Fruit fly (Drosophila melanogaster) whole organism, embryonic: ENCODE results near the gene fusl.
A peak's percentile ranks its signal among the peaks of the same experiment; 100 is the strongest.

Experiments used
- BEAF-32 ChIP-seq: fragments of 200-800 bp; sonication (Bioruptor generic); optimal IDR thresholded peaks from 3 replicates; lab custom pipeline; 2017; ENCODE audit warnings: missing biosample characterization, missing genetic modification characterization, mild to moderate bottlenecking, moderate library complexity, missing genetic modification reagents
- Bgb ChIP-seq: fragments of 200-800 bp; sonication (Bioruptor generic); IDR thresholded peaks from 2 replicates; pipeline ENCODE4 v1.3.6; 2022; ENCODE audit warnings: missing biosample characterization, missing genetic modification characterization; ENCODE audit not compliant: partially characterized antibody
- CG10565 ChIP-seq: fragments of 200-800 bp; sonication (Bioruptor generic); optimal IDR thresholded peaks from 3 replicates; lab custom pipeline; 2016; ENCODE audit warnings: missing biosample characterization, mild to moderate bottlenecking, missing genetic modification characterization
- CG11504 ChIP-seq: fragments of 200-800 bp; sonication (Bioruptor generic); optimal IDR thresholded peaks from 3 replicates; lab custom pipeline; 2019; ENCODE audit warnings: missing biosample characterization, mild to moderate bottlenecking, missing genetic modification characterization, moderate library complexity
- CG12769 ChIP-seq: fragments of 200-800 bp; sonication (Bioruptor generic); optimal IDR thresholded peaks from 2 replicates; lab custom pipeline; 2019; ENCODE audit warnings: missing biosample characterization, mild to moderate bottlenecking, missing genetic modification characterization, moderate library complexity
- CG13123 ChIP-seq: fragments of 200-800 bp; sonication (Bioruptor generic); optimal IDR thresholded peaks from 2 replicates; lab custom pipeline; 2016; ENCODE audit warnings: missing biosample characterization, missing genetic modification characterization
- CG13424 ChIP-seq: fragments of 200-800 bp; sonication (Bioruptor generic); optimal IDR thresholded peaks from 2 replicates; lab custom pipeline; 2019; ENCODE audit warnings: missing biosample characterization, mild to moderate bottlenecking, missing genetic modification characterization, moderate library complexity
- CG14050 ChIP-seq: fragments of 200-800 bp; sonication (Bioruptor generic); IDR thresholded peaks from 3 replicates; pipeline ENCODE4 v1.3.6; 2022; ENCODE audit warnings: missing biosample characterization, missing genetic modification characterization
- CG14710 ChIP-seq: fragments of 200-800 bp; sonication (Bioruptor generic); optimal IDR thresholded peaks from 3 replicates; lab custom pipeline; 2019; ENCODE audit warnings: missing biosample characterization, mild to moderate bottlenecking, missing genetic modification characterization, moderate library complexity
- CG15479 ChIP-seq: fragments of 200-800 bp; sonication (Bioruptor generic); optimal IDR thresholded peaks from 3 replicates; lab custom pipeline; 2019; ENCODE audit warnings: missing biosample characterization, mild to moderate bottlenecking, missing genetic modification characterization, moderate library complexity
- CG17612 ChIP-seq: fragments of 200-800 bp; sonication (Bioruptor generic); IDR thresholded peaks from 2 replicates; pipeline ENCODE4 v1.3.6; 2022; ENCODE audit warnings: missing biosample characterization, missing genetic modification characterization
- CG18619 ChIP-seq: fragments of 200-800 bp; sonication (Bioruptor generic); optimal IDR thresholded peaks from 3 replicates; lab custom pipeline; 2017; ENCODE audit warnings: missing biosample characterization, mild to moderate bottlenecking, missing genetic modification characterization
- CG2120 ChIP-seq: fragments of 200-800 bp; sonication (Bioruptor generic); optimal IDR thresholded peaks from 3 replicates; lab custom pipeline; 2016; ENCODE audit warnings: missing biosample characterization, missing genetic modification characterization
- CG31388 ChIP-seq: fragments of 200-800 bp; sonication (Bioruptor generic); optimal IDR thresholded peaks from 2 replicates; lab custom pipeline; 2016; ENCODE audit warnings: missing biosample characterization, missing genetic modification characterization
- CG34224 ChIP-seq: fragments of 200-800 bp; sonication (Bioruptor generic); IDR thresholded peaks from 3 replicates; pipeline ENCODE4 v1.3.6; 2022; ENCODE audit warnings: missing biosample characterization, missing genetic modification characterization; ENCODE audit not compliant: partially characterized antibody
- CG4328 ChIP-seq: fragments of 200-800 bp; sonication (Bioruptor generic); optimal IDR thresholded peaks from 3 replicates; lab custom pipeline; 2017; ENCODE audit warnings: missing biosample characterization, missing genetic modification reagents, missing genetic modification characterization
- E2f2 ChIP-seq: fragments of 200-800 bp; sonication (Bioruptor generic); IDR thresholded peaks from 2 replicates; pipeline ENCODE4 v1.3.6; 2022; ENCODE audit warnings: missing biosample characterization, missing genetic modification characterization
- Eip74EF ChIP-seq, 2 experiments: fragments of 200-800 bp in 1 of 2; fragments of >200 bp in 1 of 2; sonication (Bioruptor generic) in 1 of 2; optimal IDR thresholded peaks; 2 replicates each; lab custom pipeline; 2017 to 2019; ENCODE audit warnings: missing biosample characterization in 2 of 2, missing genetic modification characterization in 2 of 2, mild to moderate bottlenecking in 1 of 2, moderate library complexity in 1 of 2
- Fer1 ChIP-seq: fragments of 200-800 bp; sonication (Bioruptor generic); optimal IDR thresholded peaks from 2 replicates; lab custom pipeline; 2017; ENCODE audit warnings: missing biosample characterization, mild to moderate bottlenecking, missing genetic modification characterization
- HmgZ ChIP-seq: fragments of 200-800 bp; sonication (Bioruptor generic); optimal IDR thresholded peaks from 2 replicates; lab custom pipeline; 2018; ENCODE audit warnings: missing biosample characterization, mild to moderate bottlenecking, missing genetic modification characterization
- Hr3 ChIP-seq: fragments of 200-800 bp; sonication (Bioruptor generic); optimal IDR thresholded peaks from 3 replicates; lab custom pipeline; 2016; ENCODE audit warnings: missing biosample characterization, missing genetic modification characterization
- Lpt ChIP-seq: fragments of >200 bp; optimal IDR thresholded peaks from 2 replicates; lab custom pipeline; 2018; ENCODE audit warnings: missing biosample characterization, missing genetic modification characterization
- MTF-1 ChIP-seq: fragments of 200-800 bp; sonication (Bioruptor generic); optimal IDR thresholded peaks from 2 replicates; lab custom pipeline; 2018; ENCODE audit warnings: missing biosample characterization, mild to moderate bottlenecking, missing genetic modification characterization, borderline replicate concordance
- Med ChIP-seq: fragments of 200-800 bp; sonication (Bioruptor generic); peaks from one replicate; lab custom pipeline; 2016; ENCODE audit warnings: missing biosample characterization, missing genetic modification characterization, mild to moderate bottlenecking, inconsistent platforms, moderate library complexity
- NC2α ChIP-seq: fragments of 200-800 bp; sonication (Bioruptor generic); optimal IDR thresholded peaks from 2 replicates; lab custom pipeline; 2016; ENCODE audit warnings: missing biosample characterization, missing genetic modification characterization
- Nf-YC ChIP-seq: fragments of 200-800 bp; optimal IDR thresholded peaks from 3 replicates; lab custom pipeline; 2019; ENCODE audit warnings: missing biosample characterization, mild to moderate bottlenecking, missing genetic modification characterization, moderate library complexity
- Scr ChIP-seq: fragments of 200-800 bp; sonication (Bioruptor generic); IDR thresholded peaks from 2 replicates; pipeline ENCODE4 v1.3.6; 2022; ENCODE audit warnings: missing biosample characterization, missing genetic modification characterization; ENCODE audit not compliant: partially characterized antibody
- Side ChIP-seq: fragments of 200-800 bp; sonication (Bioruptor generic); optimal IDR thresholded peaks from 2 replicates; lab custom pipeline; 2016; ENCODE audit warnings: missing biosample characterization, missing genetic modification characterization
- al ChIP-seq: fragments of 200-800 bp; sonication (Bioruptor generic); IDR thresholded peaks from 2 replicates; pipeline ENCODE4 v1.3.6; 2022; ENCODE audit warnings: missing biosample characterization, missing genetic modification characterization
- ara ChIP-seq: fragments of 200-800 bp; sonication (Bioruptor generic); IDR thresholded peaks from 2 replicates; pipeline ENCODE4 v1.3.6; 2022; ENCODE audit warnings: missing biosample characterization, missing genetic modification characterization
- bsh ChIP-seq, 2 experiments: fragments of 200-800 bp; sonication (Bioruptor generic); optimal IDR thresholded peaks; 2 replicates each; lab custom pipeline; 2017 to 2018; ENCODE audit warnings: mild to moderate bottlenecking in 2 of 2, missing biosample characterization in 2 of 2, missing genetic modification characterization in 2 of 2, moderate library complexity in 1 of 2
- cg ChIP-seq: fragments of 200-800 bp; sonication (Bioruptor generic); optimal IDR thresholded peaks from 3 replicates; lab custom pipeline; 2019; ENCODE audit warnings: missing biosample characterization, mild to moderate bottlenecking, missing genetic modification characterization, moderate library complexity
- corto ChIP-seq: fragments of 200-800 bp; sonication (Bioruptor generic); optimal IDR thresholded peaks from 2 replicates; lab custom pipeline; 2016; ENCODE audit warnings: missing biosample characterization, mild to moderate bottlenecking, missing genetic modification characterization, moderate library complexity
- crol ChIP-seq: fragments of 200-800 bp; sonication (Bioruptor generic); IDR thresholded peaks from 2 replicates; pipeline ENCODE4 v1.3.6; 2022; ENCODE audit warnings: missing biosample characterization, missing genetic modification characterization
- gsb ChIP-seq: fragments of 200-800 bp; sonication (Bioruptor generic); IDR thresholded peaks from 2 replicates; pipeline ENCODE4 v1.3.6; 2022; ENCODE audit warnings: missing biosample characterization, missing genetic modification characterization
- insv ChIP-seq, 2 experiments: fragments of 200-800 bp; sonication (Bioruptor generic); optimal IDR thresholded peaks; 3 replicates each; lab custom pipeline; 2016 to 2018; ENCODE audit warnings: missing biosample characterization in 2 of 2, missing genetic modification characterization in 2 of 2
- kah ChIP-seq: fragments of 200-800 bp; sonication (Bioruptor generic); optimal IDR thresholded peaks from 2 replicates; lab custom pipeline; 2018; ENCODE audit warnings: missing biosample characterization, mild to moderate bottlenecking, missing genetic modification characterization
- kay ChIP-seq: fragments of 200-800 bp; sonication (Bioruptor generic); optimal IDR thresholded peaks from 2 replicates; lab custom pipeline; 2016; ENCODE audit warnings: missing biosample characterization, missing genetic modification characterization
- mam ChIP-seq: fragments of 200-800 bp; sonication (Bioruptor generic); optimal IDR thresholded peaks from 3 replicates; lab custom pipeline; 2016; ENCODE audit warnings: missing biosample characterization, missing genetic modification characterization
- mirr ChIP-seq: fragments of 200-800 bp; sonication (Bioruptor generic); optimal IDR thresholded peaks from 3 replicates; lab custom pipeline; 2018; ENCODE audit warnings: missing biosample characterization, mild to moderate bottlenecking, missing genetic modification characterization
- mld ChIP-seq: fragments of 200-800 bp; sonication (Bioruptor generic); IDR thresholded peaks from 3 replicates; pipeline ENCODE4 v1.3.6; 2022; ENCODE audit warnings: missing biosample characterization, missing genetic modification characterization; ENCODE audit not compliant: partially characterized antibody
- otp ChIP-seq: fragments of 200-800 bp; sonication (Bioruptor generic); IDR thresholded peaks from 3 replicates; pipeline ENCODE4, ENCODE4 v1.3.6; 2022; ENCODE audit warnings: missing biosample characterization, missing genetic modification characterization
- pho ChIP-seq: fragments of 200-800 bp; sonication (Bioruptor generic); optimal IDR thresholded peaks from 2 replicates; lab custom pipeline; 2016; ENCODE audit warnings: missing biosample characterization, missing genetic modification characterization
- schlank ChIP-seq: fragments of 200-800 bp; sonication (Bioruptor generic); optimal IDR thresholded peaks from 2 replicates; lab custom pipeline; 2018; ENCODE audit warnings: missing biosample characterization, mild to moderate bottlenecking, missing genetic modification characterization
- sens ChIP-seq: fragments of 200-800 bp; sonication (Bioruptor generic); peaks from one replicate; lab custom pipeline; 2016; ENCODE audit warnings: missing biosample characterization, missing genetic modification characterization
- sna ChIP-seq: fragments of 200-800 bp; sonication (Bioruptor generic); IDR thresholded peaks from 2 replicates; pipeline ENCODE4 v1.3.6; 2022; ENCODE audit warnings: missing biosample characterization, missing genetic modification characterization; ENCODE audit not compliant: partially characterized antibody
- trem ChIP-seq: fragments of 200-800 bp; optimal IDR thresholded peaks from 3 replicates; lab custom pipeline; 2019; ENCODE audit warnings: missing biosample characterization, mild to moderate bottlenecking, missing genetic modification characterization, moderate library complexity
- unc-4 ChIP-seq: fragments of 200-800 bp; sonication (Bioruptor generic); IDR thresholded peaks from 2 replicates; pipeline ENCODE4 v1.3.6; 2022; ENCODE audit warnings: missing biosample characterization, missing genetic modification characterization; ENCODE audit not compliant: partially characterized antibody
- zfh2 ChIP-seq: fragments of 200-800 bp; sonication (Bioruptor generic); optimal IDR thresholded peaks from 2 replicates; lab custom pipeline; 2016; ENCODE audit warnings: missing biosample characterization, missing genetic modification characterization

fusl gene

dm6 chr2L:5300785-5301616 lies 36.9 kb downstream of the fusl start (continued):
- no peak for TF ChIP-seq insv (GFP tag; optimal IDR thresholded peaks at IDR 0.05; lab: Kevin White, UChicago)
- TF ChIP-seq mld, result no peak
- peak; percentile 35; the same call in 1 of the 2 replicates for TF ChIP-seq sna (GFP tag; lab: Robert Waterston, UW)
- no peak for TF ChIP-seq ara (GFP tag; lab: Robert Waterston, UW)
- TF ChIP-seq E2f2 (GFP tag; lab: Robert Waterston, UW), result no peak
- no peak for TF ChIP-seq Nf-YC
- TF ChIP-seq mirr (GFP tag; lab: Kevin White, UChicago), result no peak
- no peak for TF ChIP-seq pho (GFP tag; lab: Kevin White, UChicago)
- TF ChIP-seq kay, result no peak
- TF ChIP-seq CG13123, result no peak
- TF ChIP-seq CG15479 (GFP tag; lab: Kevin White, UChicago), result no peak
- no peak for TF ChIP-seq CG2120 (GFP tag; lab: Kevin White, UChicago)
- TF ChIP-seq CG14050, result no peak
- TF ChIP-seq zfh2 (GFP tag; lab: Kevin White, UChicago), result no peak
- TF ChIP-seq Side (GFP tag; lab: Kevin White, UChicago), result no peak
- no peak for TF ChIP-seq CG14710
- TF ChIP-seq bsh (GFP tag; optimal IDR thresholded peaks at IDR 0.05; lab: Kevin White, UChicago), result no peak
- TF ChIP-seq CG31388 (GFP tag; lab: Kevin White, UChicago), result no peak
- no peak for TF ChIP-seq Fer1 (GFP tag; lab: Kevin White, UChicago)
- peak; percentile 31 for TF ChIP-seq cg
- TF ChIP-seq Eip74EF (GFP tag; optimal IDR thresholded peaks at IDR 0.05; lab: Kevin White, UChicago), result no peak
- no peak for TF ChIP-seq al (GFP tag; lab: Robert Waterston, UW)
- no peak for TF ChIP-seq schlank
- TF ChIP-seq CG10565 (GFP tag; lab: Kevin White, UChicago), result no peak
- no peak for TF ChIP-seq otp (GFP tag; lab: Robert Waterston, UW)
- peak; percentile 99 for TF ChIP-seq crol (GFP tag; lab: Robert Waterston, UW)
- TF ChIP-seq CG17612, result no peak
- 0 out of 2 replicates have a peak, but pooled peaks have one; percentile 9 for TF ChIP-seq Bgb (GFP tag; lab: Robert Waterston, UW)
- no peak for TF ChIP-seq CG11504 (tag; lab: Kevin White, UChicago)
- no peak for TF ChIP-seq HmgZ (tag; lab: Kevin White, UChicago)
- TF ChIP-seq unc-4 (GFP tag; lab: Robert Waterston, UW), result no peak
- peak; percentile 10 for TF ChIP-seq Hr3 (GFP tag; lab: Kevin White, UChicago)
- TF ChIP-seq CG18619 (GFP tag; lab: Kevin White, UChicago), result no peak
- no peak for TF ChIP-seq gsb (GFP tag; lab: Robert Waterston, UW)
- no peak for TF ChIP-seq CG13424
- no peak for TF ChIP-seq BEAF-32 (GFP tag; lab: Kevin White, UChicago)
- no peak for TF ChIP-seq Scr (GFP tag; lab: Robert Waterston, UW)
- no peak for TF ChIP-seq trem (tag; lab: Kevin White, UChicago)
- no peak for TF ChIP-seq MTF-1 (GFP tag; lab: Kevin White, UChicago)
- TF ChIP-seq NC2α (GFP tag; lab: Kevin White, UChicago), result no peak
- TF ChIP-seq CG4328 (GFP tag; lab: Kevin White, UChicago), result no peak
- no peak for TF ChIP-seq kah
- no peak for TF ChIP-seq mam
- no peak for TF ChIP-seq CG34224 (GFP tag; lab: Robert Waterston, UW)
- peak; percentile 41 for TF ChIP-seq sens (GFP tag; lab: Kevin White, UChicago)
- peak; percentile 90 for TF ChIP-seq CG12769 (tag; lab: Kevin White, UChicago)
- no peak for TF ChIP-seq corto (GFP tag; lab: Kevin White, UChicago)
- peak; percentile 68 for TF ChIP-seq Med (GFP tag; lab: Kevin White, UChicago)
- no peak for TF ChIP-seq Lpt (GFP tag; lab: Kevin White, UChicago)
